Fruit fly (Drosophila melanogaster) whole organism, wandering third instar larva: ENCODE measurements around the gene CG42673.

Experiments used
- Abd-B ChIP-seq: fragments of >200 bp; optimal IDR thresholded peaks from 2 replicates; lab custom pipeline; 2017; ENCODE audit warnings: missing biosample characterization, missing genetic modification characterization
- CG32264 ChIP-seq: fragments of 200-800 bp; sonication (Bioruptor generic); optimal IDR thresholded peaks from 2 replicates; lab custom pipeline; 2016; ENCODE audit warnings: missing biosample characterization, missing genetic modification characterization
- Dfd ChIP-seq: fragments of >200 bp; optimal IDR thresholded peaks from 2 replicates; lab custom pipeline; 2017; ENCODE audit warnings: missing biosample characterization, missing genetic modification characterization
- Dif ChIP-seq: fragments of 200-275, 200-300 bp; sonication (Bioruptor generic); optimal IDR thresholded peaks from 2 replicates; lab custom pipeline; 2018; ENCODE audit warnings: missing biosample characterization, missing genetic modification characterization; ENCODE audit not compliant: partially characterized antibody
- HLH106 ChIP-seq: fragments of 200-800 bp; optimal IDR thresholded peaks from 3 replicates; lab custom pipeline; 2019; ENCODE audit warnings: missing biosample characterization, mild to moderate bottlenecking, missing genetic modification characterization, moderate library complexity
- Hnf4 ChIP-seq: fragments of 200-800 bp; sonication (Bioruptor generic); optimal IDR thresholded peaks from 2 replicates; lab custom pipeline; 2016; ENCODE audit warnings: missing biosample characterization, mild to moderate bottlenecking, missing genetic modification characterization
- Hr78 ChIP-seq: fragments of >200 bp; optimal IDR thresholded peaks from 2 replicates; lab custom pipeline; 2017; ENCODE audit warnings: missing biosample characterization, missing genetic modification characterization
- Jra ChIP-seq: sonication (Bioruptor generic); optimal IDR thresholded peaks from 2 replicates; lab custom pipeline; 2016; ENCODE audit warnings: missing biosample characterization, missing genetic modification characterization
- Mio ChIP-seq: sonication (Bioruptor generic); optimal IDR thresholded peaks from 2 replicates; lab custom pipeline; 2016; ENCODE audit warnings: missing biosample characterization, missing genetic modification characterization
- Myc ChIP-seq: fragments of >200 bp; optimal IDR thresholded peaks from 2 replicates; lab custom pipeline; 2017
- Rel ChIP-seq, 2 experiments: fragments of 200-800 bp; sonication (Bioruptor generic) in 1 of 2; optimal IDR thresholded peaks; 2 replicates in 1 of 2; 3 replicates in 1 of 2; lab custom pipeline; 2016 to 2019; ENCODE audit warnings: mild to moderate bottlenecking in 2 of 2, missing biosample characterization in 2 of 2, missing genetic modification characterization in 2 of 2, moderate library complexity in 1 of 2
- Sp1 ChIP-seq: fragments of 200-800 bp; sonication (Bioruptor generic); optimal IDR thresholded peaks from 3 replicates; lab custom pipeline; 2019; ENCODE audit warnings: missing biosample characterization, mild to moderate bottlenecking, missing genetic modification characterization, moderate library complexity
- Vsx2 ChIP-seq: fragments of 200-300, 225-300 bp; sonication (Bioruptor generic); optimal IDR thresholded peaks from 2 replicates; lab custom pipeline; 2018; ENCODE audit warnings: missing biosample characterization, missing genetic modification characterization; ENCODE audit not compliant: partially characterized antibody
- br ChIP-seq: fragments of 200-800 bp; sonication (Bioruptor generic); optimal IDR thresholded peaks from 2 replicates; lab custom pipeline; 2016; ENCODE audit warnings: missing biosample characterization, missing genetic modification characterization
- brk ChIP-seq: fragments of 200-800 bp; sonication (Bioruptor generic); optimal IDR thresholded peaks from 2 replicates; lab custom pipeline; 2016; ENCODE audit warnings: missing biosample characterization, mild to moderate bottlenecking, missing genetic modification characterization
- dl ChIP-seq, 2 experiments: fragments of 175-275, 200-275 bp in 1 of 2; fragments of 200-275 bp in 1 of 2; sonication (Bioruptor generic); optimal IDR thresholded peaks; lab custom pipeline; 2018; ENCODE audit warnings: mild to moderate bottlenecking in 2 of 2, missing biosample characterization in 2 of 2, missing genetic modification characterization in 2 of 2, moderate library complexity in 2 of 2; ENCODE audit not compliant: partially characterized antibody in 2 of 2, insufficient read depth in 1 of 2
- h ChIP-seq: fragments of 200-800 bp; sonication (Bioruptor generic); optimal IDR thresholded peaks from 3 replicates; lab custom pipeline; 2016; ENCODE audit warnings: missing biosample characterization, mild to moderate bottlenecking, missing genetic modification characterization
- jim ChIP-seq: fragments of 175-275, 200-325 bp; sonication (Bioruptor generic); optimal IDR thresholded peaks from 2 replicates; lab custom pipeline; 2016; ENCODE audit warnings: missing biosample characterization, mild to moderate bottlenecking, missing genetic modification characterization
- pan ChIP-seq: fragments of >200 bp; optimal IDR thresholded peaks from 2 replicates; lab custom pipeline; 2017
- psq ChIP-seq: fragments of 200-800 bp; sonication (Bioruptor generic); optimal IDR thresholded peaks from 3 replicates; lab custom pipeline; 2017; ENCODE audit warnings: missing biosample characterization, mild to moderate bottlenecking, missing genetic modification characterization, moderate library complexity
- sv ChIP-seq: fragments of 200-800 bp; sonication (Bioruptor generic); optimal IDR thresholded peaks from 3 replicates; lab custom pipeline; 2016; ENCODE audit warnings: missing biosample characterization, missing genetic modification characterization

CG42673 gene

dm6 chr3L:9615443-9616141 lies 68.6 kb downstream of the CG42673 start:
- TF ChIP-seq psq (GFP tag; lab: Kevin White, UChicago) (peak; percentile 82), Hr78 (GFP tag; lab: Kevin White, UChicago) (no peak)

- TF ChIP-seq HLH106 (tag; lab: Kevin White, UChicago) = no peak
- TF ChIP-seq Myc (lab: Kevin White, UChicago) = peak; percentile 12
These were observed 77.0 kb downstream of the CG42673 start, which contains the start of gene CG3335 for dm6 chr3L:9624014-9624413. Gene CG3335 (plus strand): TSS chr3L:9624237.

- no peak for TF ChIP-seq Hr78 (GFP tag; lab: Kevin White, UChicago)
- TF ChIP-seq CG32264 (GFP tag; lab: Kevin White, UChicago) = no peak
These were observed 81.4 kb downstream of the CG42673 start, which contains the start of gene Cyp40 for dm6 chr3L:9628376-9628775. Gene Cyp40 (plus strand): TSS chr3L:9628676.

- no peak for TF ChIP-seq brk (GFP tag; lab: Kevin White, UChicago)
These were observed 82.1 kb downstream of the CG42673 start, which contains the start of gene Or67b for dm6 chr3L:9629093-9629492. Gene Or67b (minus strand): TSS chr3L:9629193.

DNA sequence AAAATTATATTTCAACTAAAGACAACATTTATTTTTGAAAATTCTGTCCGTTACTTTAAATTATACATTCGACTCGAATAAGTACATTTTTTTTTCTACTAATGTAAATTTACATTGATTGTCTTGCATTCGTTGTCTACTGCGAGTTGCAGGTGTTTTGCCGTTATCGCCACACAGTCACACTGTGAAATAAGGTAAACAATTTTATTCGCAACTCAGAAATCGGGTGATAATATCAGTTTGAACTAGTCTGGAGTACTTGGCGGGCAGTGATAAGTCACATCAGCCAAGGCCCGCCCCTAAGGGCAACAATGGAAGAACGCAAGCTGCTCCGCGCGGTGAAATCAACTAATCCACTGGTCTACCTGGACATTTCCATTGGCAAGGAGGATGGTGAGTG lies 82.9 kb downstream of the CG42673 start:
- TF ChIP-seq Hr78 (GFP tag; lab: Kevin White, UChicago) (no peak), pan (lab: Kevin White, UChicago) (no peak), Abd-B (GFP tag; lab: Kevin White, UChicago) (no peak), Hnf4 (GFP tag; lab: Kevin White, UChicago) (no peak), jim (no peak), br (GFP tag; lab: Kevin White, UChicago) (no peak), sv (GFP tag; lab: Kevin White, UChicago) (no peak), HLH106 (tag; lab: Kevin White, UChicago) (no peak), h (GFP tag; lab: Kevin White, UChicago) (no peak), Jra (GFP tag; lab: Kevin White, UChicago) (no peak), brk (GFP tag; lab: Kevin White, UChicago) (no peak), Rel (GFP tag; optimal IDR thresholded peaks at IDR 0.05; lab: Kevin White, UChicago) (no peak), Rel (tag; optimal IDR thresholded peaks at IDR 0.05; lab: Kevin White, UChicago) (no peak), Dif (GFP tag; lab: Kevin White, UChicago) (no peak)
- TF ChIP-seq, all 38 proteins: peak for 0

DNA sequence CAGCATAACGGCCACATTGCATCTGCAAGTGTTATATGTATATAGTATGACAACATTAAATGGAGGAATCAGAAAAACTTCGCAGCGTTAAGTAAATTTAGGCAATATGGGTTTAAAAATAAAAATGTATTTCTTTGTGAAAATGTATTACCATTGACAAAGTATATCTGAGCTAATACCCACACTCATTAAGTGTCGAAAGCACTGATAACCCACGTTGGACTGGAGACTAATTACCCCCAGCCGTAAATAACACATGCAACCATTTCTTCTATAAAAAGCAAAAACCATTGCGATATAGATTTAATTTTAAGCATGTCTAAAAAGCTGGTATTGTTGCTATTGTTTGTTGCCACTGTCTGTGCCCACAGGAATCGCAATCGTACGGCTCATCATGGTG lies 90.8 kb downstream of the CG42673 start, which contains the start of gene CG8329:
CG8329 (plus strand) TSS at position 301 of the 400 bp plus-strand sequence.
- TF ChIP-seq psq (GFP tag; lab: Kevin White, UChicago) (no peak), Hr78 (GFP tag; lab: Kevin White, UChicago) (no peak), Jra (GFP tag; lab: Kevin White, UChicago) (no peak), sv (GFP tag; lab: Kevin White, UChicago) (no peak), h (GFP tag; lab: Kevin White, UChicago) (no peak)

DNA sequence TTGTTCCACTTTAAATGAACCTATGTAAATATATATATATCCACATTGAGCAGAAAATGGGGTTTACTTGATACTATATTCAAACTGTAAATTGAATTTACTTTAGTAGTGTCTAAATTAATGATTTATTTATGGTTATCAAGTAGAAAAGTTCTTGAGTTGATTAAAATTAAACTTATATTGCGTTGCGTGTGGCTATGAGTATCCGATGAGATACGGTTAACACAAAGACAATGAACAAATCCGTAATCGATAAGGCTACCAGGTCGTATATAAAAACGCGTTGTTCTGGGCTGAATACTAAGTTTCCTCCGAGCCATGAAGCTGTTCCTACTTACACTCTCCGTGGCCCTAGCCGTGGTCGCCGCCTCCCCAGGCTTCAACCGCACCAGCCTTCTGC lies 92.0 kb downstream of the CG42673 start, which contains the start of gene CG18179:
CG18179 (plus strand) TSS at position 301 of the 400 bp plus-strand sequence.
- TF ChIP-seq Vsx2 (GFP tag; lab: Kevin White, UChicago) (no peak), Dfd (GFP tag; lab: Kevin White, UChicago) (no peak), Myc (lab: Kevin White, UChicago) (no peak), pan (lab: Kevin White, UChicago) (no peak), sv (GFP tag; lab: Kevin White, UChicago) (no peak), HLH106 (tag; lab: Kevin White, UChicago) (no peak), Mio (GFP tag; lab: Kevin White, UChicago) (no peak), dl (GFP tag; optimal IDR thresholded peaks at IDR 0.05; lab: Kevin White, UChicago; ENCODE audit: insufficient read depth in 1 of 2, partially characterized antibody in 2 of 2) (no peak), br (GFP tag; lab: Kevin White, UChicago) (no peak)

dm6 chr3L:9640713-9641112 lies 93.7 kb downstream of the CG42673 start, which contains the start of gene CG18180:
Gene CG18180 (plus strand): TSS chr3L:9641013.
- no peak for TF ChIP-seq Hnf4 (GFP tag; lab: Kevin White, UChicago)
- TF ChIP-seq Jra (GFP tag; lab: Kevin White, UChicago) = no peak
- TF ChIP-seq Sp1 (GFP tag; lab: Kevin White, UChicago) = no peak
- TF ChIP-seq, all 38 proteins: peak for 0
